Worm (Caenorhabditis elegans): ENCODE results near the gene C04F5.2.

The C04F5.2 gene

DNA sequence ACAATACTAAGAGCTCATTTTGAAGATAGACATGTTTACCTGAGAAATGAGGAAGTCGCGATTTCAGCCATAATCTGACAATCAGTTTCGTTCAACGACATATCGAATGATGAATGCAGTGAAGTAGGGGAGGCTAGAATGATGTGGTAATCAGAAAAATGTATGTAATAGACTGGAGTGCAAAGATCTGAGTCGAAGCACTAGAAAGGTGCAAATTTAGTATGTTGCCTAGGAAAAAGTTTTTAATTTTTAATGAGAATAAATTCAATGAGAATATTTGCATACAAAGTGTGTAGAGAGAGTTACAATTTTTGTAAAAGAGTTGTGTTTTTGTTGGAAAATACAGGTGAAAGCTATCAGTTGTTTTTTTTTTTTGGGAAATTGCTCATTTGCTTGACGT, 8.0 kb upstream of the C04F5.2 start, which contains the start of gene srab-2:
TSS of gene srab-2 (minus strand) at position 101 of the 400 bp plus-strand sequence.
- TF ChIP-seq W03F9.2 (tag; optimal IDR thresholded peaks at IDR 0.05), result no peak
- no peak for TF ChIP-seq dao-5 (tag; optimal IDR thresholded peaks at IDR 0.05)
- TF ChIP-seq him-1 (tag; optimal IDR thresholded peaks at IDR 0.05), result no peak

DNA sequence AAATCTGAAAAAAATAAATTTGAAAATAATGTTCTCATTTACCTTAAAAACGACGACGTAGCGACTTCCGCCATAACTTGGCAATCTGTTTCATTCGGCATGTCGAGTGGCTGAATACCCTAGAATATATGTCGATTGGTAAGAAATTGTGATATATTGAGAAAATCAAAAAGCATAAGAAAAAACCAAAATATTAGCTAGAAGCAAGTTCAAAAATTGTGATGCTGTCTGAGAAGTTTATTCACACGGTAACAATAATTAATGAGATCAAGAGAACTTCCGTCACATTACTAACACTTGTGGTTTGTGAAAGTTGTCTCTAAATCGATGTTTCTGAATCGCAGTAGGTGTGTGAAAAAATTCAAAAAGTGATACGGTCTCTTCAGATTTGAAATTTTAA, 5.1 kb upstream of the C04F5.2 start, which contains the start of gene srab-1:
TSS of gene srab-1 (minus strand) at position 101 of the 400 bp plus-strand sequence.
- TF ChIP-seq dao-5 (tag; optimal IDR thresholded peaks at IDR 0.05) (no peak), him-1 (tag; optimal IDR thresholded peaks at IDR 0.05) (no peak), W03F9.2 (tag; optimal IDR thresholded peaks at IDR 0.05) (no peak)

DNA sequence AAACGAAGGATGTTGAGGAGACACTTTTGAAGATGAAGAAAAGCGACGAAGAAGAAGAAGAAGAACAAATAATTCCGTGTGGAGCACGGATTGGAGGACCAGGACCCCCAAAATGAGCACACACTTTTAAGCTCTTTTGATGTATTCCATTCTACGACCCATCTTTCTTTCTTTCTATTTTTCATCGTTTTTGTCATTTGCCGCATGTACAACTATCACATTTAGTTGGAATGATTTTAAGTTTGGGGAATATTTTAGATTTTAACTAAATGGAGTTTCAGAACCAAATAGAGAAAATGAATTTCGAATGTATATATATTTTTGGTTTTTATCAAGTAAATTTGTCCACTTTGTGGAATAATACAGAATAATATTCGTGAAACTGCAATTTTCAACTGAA, 2.0 kb upstream of the C04F5.2 start, which contains the start of gene unc-46:
TSS of gene unc-46 (minus strand) at position 101 of the 400 bp plus-strand sequence.
- TF ChIP-seq W03F9.2 (tag; optimal IDR thresholded peaks at IDR 0.05) (no peak), him-1 (tag; optimal IDR thresholded peaks at IDR 0.05) (no peak), dao-5 (tag; optimal IDR thresholded peaks at IDR 0.05) (no peak)

DNA sequence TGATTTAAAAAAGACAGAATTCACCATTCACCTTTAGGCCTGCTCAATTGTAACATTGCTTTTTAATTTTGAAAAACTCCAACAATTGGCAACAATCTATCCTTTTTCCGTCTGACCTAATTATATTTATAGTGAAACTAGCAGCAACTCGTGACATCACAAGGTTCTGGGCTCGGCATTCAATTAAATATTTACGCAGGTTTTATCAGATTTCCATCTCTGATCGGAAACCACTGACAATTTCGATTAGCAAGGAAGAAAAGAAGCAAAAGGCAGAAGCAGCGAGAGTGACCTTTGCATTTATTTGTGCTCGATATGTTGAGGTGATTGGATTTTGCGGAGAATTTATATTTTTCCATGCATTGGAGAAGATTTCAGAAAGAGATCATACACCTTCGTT, 6.5 kb downstream of the C04F5.2 start:
- TF ChIP-seq W03F9.2 (tag; optimal IDR thresholded peaks at IDR 0.05) (no peak), him-1 (tag; optimal IDR thresholded peaks at IDR 0.05) (no peak), dao-5 (tag; optimal IDR thresholded peaks at IDR 0.05) (no peak)

DNA sequence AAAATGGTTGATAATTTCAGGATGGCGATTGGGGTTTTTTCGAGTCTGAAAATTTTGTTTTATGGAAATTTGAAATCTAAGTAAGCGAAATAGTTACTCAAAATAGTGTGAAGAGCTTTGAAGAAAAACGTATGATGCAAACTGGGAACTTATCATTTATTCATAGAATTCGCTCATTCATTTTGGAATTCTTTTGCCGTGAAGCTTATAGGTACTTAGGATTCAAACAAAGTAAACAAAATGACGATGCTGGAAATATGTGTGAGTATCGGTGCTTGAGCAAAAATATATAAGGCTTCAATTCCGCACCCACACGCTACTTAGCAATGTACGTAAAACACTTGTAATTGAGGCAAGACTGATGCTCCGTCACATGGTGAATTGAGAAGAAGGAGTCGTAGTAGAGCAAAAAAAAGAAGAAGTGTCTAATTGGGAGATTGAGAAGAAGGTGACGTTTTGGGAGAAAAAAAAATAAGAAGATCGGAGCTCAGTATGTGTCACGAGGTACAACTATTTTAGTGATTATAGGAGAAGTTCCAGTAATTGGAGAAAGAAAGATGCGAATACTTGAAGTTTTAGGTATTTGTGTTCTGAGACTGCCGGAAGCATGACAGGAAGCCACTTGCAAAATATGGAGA, 7.3 kb downstream of the C04F5.2 start, which contains the start of gene glb-32:
TSS of gene glb-32 (minus strand) at position 51 of the 638 bp plus-strand sequence.
- TF ChIP-seq him-1 (tag; optimal IDR thresholded peaks at IDR 0.05), result no peak
- TF ChIP-seq W03F9.2 (tag; optimal IDR thresholded peaks at IDR 0.05), result no peak
- TF ChIP-seq dao-5 (tag; optimal IDR thresholded peaks at IDR 0.05), result no peak

DNA sequence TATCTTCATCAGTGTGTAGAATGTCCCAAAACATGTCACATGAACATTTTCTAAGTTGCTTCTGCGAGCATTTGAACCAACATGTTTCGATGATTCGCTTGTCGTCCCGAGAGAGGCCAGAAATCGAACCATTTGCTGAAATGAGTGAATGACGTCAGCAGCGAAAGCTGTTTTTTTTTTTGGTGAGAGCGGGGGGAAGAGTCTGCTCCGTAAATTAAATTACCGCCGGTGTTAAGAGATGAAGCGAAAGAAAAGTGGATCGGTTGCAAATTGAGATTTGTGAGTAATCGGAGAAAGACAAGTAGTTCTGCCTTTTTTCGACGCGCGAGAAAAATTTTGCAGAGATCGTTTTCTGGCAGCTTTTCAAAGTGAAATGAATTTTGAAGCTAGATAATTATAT, 8.6 kb downstream of the C04F5.2 start:
- TF ChIP-seq W03F9.2 (tag; optimal IDR thresholded peaks at IDR 0.05) (no peak), him-1 (tag; optimal IDR thresholded peaks at IDR 0.05) (no peak), dao-5 (tag; optimal IDR thresholded peaks at IDR 0.05) (no peak)

DNA sequence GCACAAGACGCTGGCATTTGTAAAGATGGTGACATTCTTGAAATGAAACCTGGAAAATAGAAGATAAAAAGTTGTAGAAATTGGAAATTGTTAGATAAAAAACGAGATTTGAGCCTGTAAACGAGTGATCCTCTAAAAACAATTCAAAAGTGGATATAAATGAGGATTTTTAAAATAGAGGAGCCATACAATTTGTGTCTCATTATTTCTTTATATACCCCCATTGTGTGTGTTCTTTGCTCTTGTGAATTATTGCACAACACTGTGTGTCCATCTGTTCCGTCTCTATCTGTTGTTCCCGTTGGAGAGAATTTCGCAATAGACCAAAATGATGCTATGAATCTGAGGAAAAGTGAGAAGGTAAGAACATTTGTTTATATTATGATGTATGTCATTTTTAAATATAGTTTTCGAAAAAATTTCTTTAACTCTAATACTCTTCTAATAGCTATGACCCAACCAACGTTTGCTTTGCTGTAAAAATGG, 10.0 kb downstream of the C04F5.2 start, which contains the start of gene Y58A7A.5:
TSS of gene Y58A7A.5 (minus strand) at position 51 of the 486 bp plus-strand sequence.
- TF ChIP-seq him-1 (tag; optimal IDR thresholded peaks at IDR 0.05), result no peak
- TF ChIP-seq W03F9.2 (tag; optimal IDR thresholded peaks at IDR 0.05), result no peak
- no peak for TF ChIP-seq dao-5 (tag; optimal IDR thresholded peaks at IDR 0.05)

DNA sequence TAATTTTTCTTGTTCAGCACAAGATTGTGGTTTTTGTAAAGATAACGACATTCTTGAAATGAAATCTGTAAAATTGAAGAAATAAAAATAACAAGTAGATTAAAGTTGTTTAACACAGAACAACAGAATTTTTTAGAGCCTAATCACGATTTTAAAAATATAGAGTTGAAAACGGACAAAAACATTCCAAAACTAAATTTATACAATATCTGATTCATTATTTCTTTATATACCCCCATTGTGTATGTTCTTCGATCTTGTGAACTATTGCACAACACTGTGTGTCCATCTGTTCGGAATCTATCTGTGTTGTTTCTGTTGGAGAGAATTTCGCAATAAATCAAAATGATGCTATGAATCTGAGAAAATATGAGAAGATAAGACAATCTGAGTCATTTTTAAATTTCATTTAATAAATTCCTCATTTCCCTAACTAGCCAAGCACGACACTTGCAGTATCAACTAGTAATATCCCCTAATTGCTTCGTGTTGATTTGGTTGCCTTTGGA, 11.9 kb downstream of the C04F5.2 start, which contains the start of gene Y58A7A.4:
TSS of gene Y58A7A.4 (minus strand) at position 51 of the 509 bp plus-strand sequence.
- TF ChIP-seq him-1 (tag; optimal IDR thresholded peaks at IDR 0.05) (no peak), W03F9.2 (tag; optimal IDR thresholded peaks at IDR 0.05) (no peak), dao-5 (tag; optimal IDR thresholded peaks at IDR 0.05) (no peak)

DNA sequence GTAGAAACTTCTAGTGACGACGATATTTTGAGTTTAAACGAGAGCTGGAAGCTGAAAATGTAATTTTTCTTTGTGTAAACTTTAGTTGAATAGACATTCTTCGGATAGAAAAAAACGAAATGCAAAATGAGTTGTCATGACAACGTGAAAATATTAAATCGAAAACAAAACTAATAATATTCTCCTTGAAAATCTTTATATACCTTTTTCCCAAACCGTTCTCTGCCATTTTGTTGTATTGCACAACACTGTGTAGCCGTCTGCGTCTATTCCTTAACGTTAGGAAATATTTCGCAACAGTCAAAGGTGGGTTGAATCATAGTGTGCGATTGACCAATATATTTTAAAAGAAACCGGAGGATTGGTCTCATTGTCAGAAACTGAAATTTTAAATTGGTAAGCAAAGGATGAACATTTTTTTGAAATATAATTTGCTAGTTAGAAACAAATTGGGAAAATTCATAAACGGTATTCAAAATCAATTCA, 16.0 kb downstream of the C04F5.2 start, which contains the start of gene Y58A7A.3:
TSS of gene Y58A7A.3 (minus strand) at position 51 of the 486 bp plus-strand sequence.
- TF ChIP-seq him-1 (tag; optimal IDR thresholded peaks at IDR 0.05), result no peak
- peak; percentile 68 for TF ChIP-seq W03F9.2 (tag; optimal IDR thresholded peaks at IDR 0.05)

DNA sequence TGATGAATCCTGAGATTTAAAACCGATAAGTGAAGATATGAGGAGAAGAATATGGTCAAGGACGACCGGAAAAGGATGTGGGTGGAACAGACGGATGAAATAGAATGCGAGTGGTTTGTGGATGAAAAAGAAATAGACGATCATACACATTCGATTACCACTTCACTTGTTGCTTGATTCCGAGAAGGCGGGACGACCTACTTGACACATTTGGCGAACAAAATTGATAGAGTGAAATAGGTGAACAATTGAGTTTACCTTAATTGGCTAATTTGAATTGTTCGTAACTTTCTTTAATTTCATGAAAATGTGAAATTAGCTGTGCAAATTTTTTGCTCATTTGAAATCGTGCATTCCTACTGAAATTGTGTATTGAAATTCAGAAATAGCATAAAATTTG, 24.9 kb downstream of the C04F5.2 start, which contains the start of gene Y58A7A.2:
TSS of gene Y58A7A.2 (minus strand) at position 101 of the 400 bp plus-strand sequence.
- TF ChIP-seq W03F9.2 (tag; optimal IDR thresholded peaks at IDR 0.05) (no peak), dao-5 (tag; optimal IDR thresholded peaks at IDR 0.05) (no peak), him-1 (tag; optimal IDR thresholded peaks at IDR 0.05) (no peak)

DNA sequence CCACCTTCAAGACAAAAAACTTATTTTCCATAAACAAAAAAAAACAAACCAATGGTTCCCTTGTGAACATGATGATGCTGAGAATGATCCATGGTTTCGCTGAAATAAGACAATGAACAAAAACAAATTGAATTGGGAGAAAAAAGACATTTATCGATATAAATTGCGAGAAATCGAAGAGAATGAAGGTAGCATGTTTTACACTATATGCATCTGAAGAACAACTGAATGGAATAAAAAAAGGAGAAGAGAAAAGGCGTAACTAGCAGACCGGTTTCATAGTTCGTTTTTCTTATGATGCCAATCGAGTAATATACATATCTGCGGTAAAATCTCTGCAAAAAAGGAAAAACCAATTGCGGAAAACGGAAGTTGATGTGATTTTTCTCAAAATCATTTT, 27.5 kb downstream of the C04F5.2 start, which contains the start of gene Y58A7A.1:
TSS of gene Y58A7A.1 (minus strand) at position 101 of the 400 bp plus-strand sequence.
- TF ChIP-seq W03F9.2 (tag; optimal IDR thresholded peaks at IDR 0.05) (no peak), him-1 (tag; optimal IDR thresholded peaks at IDR 0.05) (no peak), dao-5 (tag; optimal IDR thresholded peaks at IDR 0.05) (no peak)

DNA sequence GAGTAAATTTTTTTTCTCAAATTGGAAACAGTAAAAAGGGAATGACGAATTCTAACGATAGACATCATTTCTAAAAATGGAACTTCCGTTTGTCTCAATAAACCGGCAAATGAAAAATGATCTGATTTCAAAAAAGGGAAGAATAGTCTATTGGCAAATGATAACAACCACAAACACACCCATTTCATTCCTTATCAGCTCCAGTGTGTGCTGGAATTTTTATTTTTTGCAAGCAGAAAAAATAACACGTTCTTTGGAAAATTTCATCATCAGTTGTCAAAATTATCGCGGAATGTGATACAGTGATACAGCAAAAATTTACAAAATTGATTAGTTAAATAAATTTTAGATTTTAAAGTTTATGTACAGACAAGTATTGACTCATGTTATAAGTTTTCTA, 29.5 kb downstream of the C04F5.2 start:
- TF ChIP-seq him-1 (tag; optimal IDR thresholded peaks at IDR 0.05), result no peak
- no peak for TF ChIP-seq dao-5 (tag; optimal IDR thresholded peaks at IDR 0.05)
- TF ChIP-seq W03F9.2 (tag; optimal IDR thresholded peaks at IDR 0.05), result no peak

DNA sequence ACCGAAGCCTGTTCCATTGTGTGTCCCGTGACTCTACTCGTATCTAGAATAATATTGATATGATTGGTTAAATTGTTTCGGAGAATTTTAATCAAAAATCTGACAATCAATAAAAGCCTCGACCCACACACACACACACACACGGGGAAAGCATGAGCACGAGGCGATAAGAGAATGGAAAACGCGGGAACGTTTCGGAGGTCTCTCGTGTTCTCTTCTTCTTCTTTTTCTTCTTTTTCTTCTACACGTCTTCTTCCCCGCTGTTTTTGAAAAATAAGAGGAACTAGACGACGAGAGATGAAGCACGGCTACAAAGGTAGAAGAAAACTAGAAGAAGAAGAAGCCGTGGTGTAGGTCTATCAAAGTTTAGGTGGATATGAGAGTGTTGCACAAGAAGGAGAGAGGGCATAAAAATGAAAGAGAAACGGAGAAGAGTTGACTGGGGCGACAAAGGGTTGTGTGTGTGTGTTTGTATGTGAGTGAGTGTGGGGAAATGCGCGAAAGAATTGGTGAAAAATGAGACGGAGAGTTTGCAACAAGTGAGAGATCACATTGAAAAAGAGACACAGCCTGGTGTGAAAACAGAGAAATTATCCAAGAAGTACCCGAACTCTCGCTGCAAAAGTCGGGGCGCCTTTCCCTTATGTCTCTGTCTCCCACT, 32.0 kb downstream of the C04F5.2 start, which contains the start of gene mlk-1:
TSS of gene mlk-1 (minus strand) at position 51 of the 661 bp plus-strand sequence.
- TF ChIP-seq him-1 (tag; optimal IDR thresholded peaks at IDR 0.05) (peak; percentile 37), W03F9.2 (tag; optimal IDR thresholded peaks at IDR 0.05) (no peak), dao-5 (tag; optimal IDR thresholded peaks at IDR 0.05) (no peak)
